Fruit fly (Drosophila melanogaster) whole organism, adult: ENCODE results near the gene Dronc.

ENCODE experiments used
- CG11617 ChIP-seq: fragments of 200-800 bp; sonication (Bioruptor generic); optimal IDR thresholded peaks from 2 replicates; lab custom pipeline; 2017; ENCODE audit warnings: mild to moderate bottlenecking, missing biosample characterization, missing genetic modification reagents, missing genetic modification characterization
- CG1620 ChIP-seq: fragments of 200-800 bp; sonication (Bioruptor generic); optimal IDR thresholded peaks from 2 replicates; lab custom pipeline; 2016; ENCODE audit warnings: missing biosample characterization, missing genetic modification characterization
- CG33017 ChIP-seq: fragments of 200-800 bp; sonication (Bioruptor generic); optimal IDR thresholded peaks from 2 replicates; lab custom pipeline; 2018; ENCODE audit warnings: missing biosample characterization, mild to moderate bottlenecking, missing genetic modification characterization, moderate library complexity
- Clk ChIP-seq: fragments of 200-800 bp; sonication (Bioruptor generic); optimal IDR thresholded peaks from 2 replicates; lab custom pipeline; 2017; ENCODE audit warnings: missing biosample characterization, missing genetic modification characterization
- Crg-1 ChIP-seq: fragments of 200-800 bp; sonication (Bioruptor generic); optimal IDR thresholded peaks from 2 replicates; lab custom pipeline; 2016; ENCODE audit warnings: missing biosample characterization, missing genetic modification characterization
- Hr96 ChIP-seq: fragments of 200-800 bp; sonication (Bioruptor generic); optimal IDR thresholded peaks from 2 replicates; lab custom pipeline; 2016; ENCODE audit warnings: missing biosample characterization, missing genetic modification characterization
- kay ChIP-seq: fragments of 200-800 bp; sonication (Bioruptor generic); peaks from one replicate; lab custom pipeline; 2016; ENCODE audit warnings: missing biosample characterization, missing genetic modification characterization, borderline replicate concordance
- pad ChIP-seq: fragments of 200-800 bp; sonication (Bioruptor generic); optimal IDR thresholded peaks from 3 replicates; lab custom pipeline; 2017; ENCODE audit warnings: missing biosample characterization, missing genetic modification characterization, mild to moderate bottlenecking, moderate library complexity, missing genetic modification reagents

DNA sequence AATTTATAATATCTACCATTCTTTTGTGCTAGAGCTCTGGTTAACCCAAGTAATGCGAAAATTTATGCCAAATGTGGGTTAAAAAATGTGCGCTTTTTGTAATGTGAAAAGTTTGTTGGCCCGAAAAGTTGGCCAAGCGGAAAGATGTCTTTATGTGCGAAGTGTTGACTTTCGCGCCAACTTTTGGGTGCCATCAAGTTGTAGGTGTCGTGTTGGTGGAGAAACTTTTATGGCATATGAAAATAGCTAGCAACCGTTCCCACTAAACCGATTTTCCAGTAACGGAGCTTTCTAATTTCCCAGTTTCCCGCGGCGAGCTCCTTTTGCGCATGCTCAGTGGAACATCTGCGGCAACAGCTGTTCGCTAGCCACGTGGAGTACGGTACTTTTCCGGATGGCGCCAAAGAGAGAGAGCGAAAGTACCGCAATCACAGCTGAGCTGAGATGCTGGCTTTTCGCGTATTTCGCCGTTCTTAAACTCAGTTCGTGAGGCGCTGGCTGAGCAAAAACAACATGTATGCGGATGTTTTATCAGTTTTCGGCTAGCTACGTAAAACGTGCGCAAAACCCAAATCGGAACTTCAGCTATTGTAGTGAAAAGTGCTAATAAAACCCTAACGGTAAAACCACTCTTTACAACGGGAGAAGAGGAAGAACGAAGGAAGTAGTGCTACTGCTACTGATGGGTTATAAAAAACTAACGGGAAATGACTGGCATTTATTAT is 6.1 kb downstream of the Dronc start, which contains the start of gene dpr6:
- TF ChIP-seq CG33017 (tag; lab: Kevin White, UChicago) (no peak), CG11617 (GFP tag; lab: Kevin White, UChicago) (no peak), Clk (no peak), kay (GFP tag; lab: Kevin White, UChicago) (no peak), Crg-1 (GFP tag; lab: Kevin White, UChicago) (no peak), pad (no peak), CG1620 (no peak), Hr96 (GFP tag; lab: Kevin White, UChicago) (no peak)
